Comparison of ENCODE assay signal across 1 fruit fly cellular context in the genomic region with DNA sequence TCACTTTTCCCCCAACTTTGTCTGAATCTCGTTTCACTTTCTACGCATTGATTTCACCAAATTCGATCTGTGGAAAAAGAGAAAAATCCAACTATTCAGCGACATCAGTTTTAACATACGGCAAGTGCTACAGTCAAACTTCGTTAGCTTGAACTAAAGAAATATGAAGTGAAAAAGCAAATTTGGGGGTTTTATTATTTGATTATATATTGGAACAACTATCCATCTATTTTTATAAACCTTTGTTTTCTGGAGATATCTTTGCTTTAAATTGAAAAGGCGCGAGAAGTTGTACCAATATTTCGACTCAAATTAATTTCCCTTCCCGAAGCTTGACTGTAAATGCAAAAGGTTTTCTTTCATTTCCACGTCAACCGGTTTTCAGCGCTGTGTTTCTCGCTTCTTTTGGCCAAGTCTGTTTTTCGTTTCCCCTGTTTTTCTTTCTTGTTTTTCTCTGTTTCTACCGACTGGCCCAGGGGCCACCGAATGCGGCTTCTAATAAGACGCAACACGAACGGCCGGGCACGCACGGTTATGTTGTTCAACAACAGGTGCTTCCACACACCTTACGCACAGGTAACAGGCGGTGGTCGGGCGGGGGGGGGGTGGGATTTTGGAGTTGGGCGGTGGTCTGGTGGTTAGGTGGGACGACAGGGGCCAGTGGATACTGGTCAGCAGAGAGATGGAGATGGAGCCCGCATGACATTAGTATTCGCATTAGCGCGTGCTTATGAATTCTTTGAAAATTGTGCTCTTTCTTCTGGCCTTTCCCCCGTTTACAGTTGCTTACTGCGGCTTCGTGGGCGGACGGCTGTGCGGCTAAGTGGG.
TF ChIP-seq lines count a peak whose summit lies in the region.

No protein-coding gene starts in this region.

TF ChIP-seq in whole organism, embryonic, 481 proteins besides CTCF, POLR2A, EP300 and RAD21 (continued from another document and continues in another):
- TF ChIP-seq Dfd (GFP tag; optimal IDR thresholded peaks at IDR 0.05; lab: Kevin White, UChicago): no peak
- peak in 1 of 2 experiments; percentile 72 for TF ChIP-seq insv (GFP tag; optimal IDR thresholded peaks at IDR 0.05; lab: Kevin White, UChicago)
- TF ChIP-seq CG16815 (GFP tag; optimal IDR thresholded peaks at IDR 0.05; lab: Kevin White, UChicago): peak; percentile 34
- TF ChIP-seq fu2 (GFP tag; optimal IDR thresholded peaks at IDR 0.05; lab: Kevin White, UChicago): no peak
- peak; percentile 69 for TF ChIP-seq Asciz (GFP tag; optimal IDR thresholded peaks at IDR 0.05; lab: Kevin White, UChicago)
- peak; percentile 41 for TF ChIP-seq CG16863 (GFP tag; optimal IDR thresholded peaks at IDR 0.05; lab: Kevin White, UChicago)
- TF ChIP-seq CG17359 (tag; optimal IDR thresholded peaks at IDR 0.05; lab: Kevin White, UChicago): peak; percentile 77
- no peak for TF ChIP-seq CG12104 (GFP tag; optimal IDR thresholded peaks at IDR 0.05; lab: Kevin White, UChicago)
- TF ChIP-seq Camta (GFP tag; optimal IDR thresholded peaks at IDR 0.05; lab: Kevin White, UChicago): no peak
- TF ChIP-seq gce (GFP tag; IDR thresholded peaks at IDR 0.05; lab: Robert Waterston, UW): peak; percentile 18; the same call in 1 of the 3 replicates
- no peak for TF ChIP-seq Dip2 (GFP tag; IDR thresholded peaks at IDR 0.05; lab: Robert Waterston, UW)
- no peak for TF ChIP-seq CG6854 (GFP tag; optimal IDR thresholded peaks at IDR 0.05; lab: Kevin White, UChicago)
- peak; percentile 17 for TF ChIP-seq CG13624 (GFP tag; optimal IDR thresholded peaks at IDR 0.05; lab: Kevin White, UChicago)
- no peak for TF ChIP-seq Bteb2 (GFP tag; optimal IDR thresholded peaks at IDR 0.05; lab: Kevin White, UChicago)
- peak; percentile 22 for TF ChIP-seq pb (GFP tag; optimal IDR thresholded peaks at IDR 0.05; lab: Kevin White, UChicago)
- TF ChIP-seq Eip74EF (GFP tag; optimal IDR thresholded peaks at IDR 0.05; lab: Kevin White, UChicago): peak in 1 of 2 experiments; percentile 75
- peak; percentile 79 for TF ChIP-seq row (GFP tag; IDR thresholded peaks at IDR 0.05; lab: Robert Waterston, UW)
- TF ChIP-seq CG3838 (GFP tag; optimal IDR thresholded peaks at IDR 0.05; lab: Kevin White, UChicago): no peak
- TF ChIP-seq esg (GFP tag; conservative IDR thresholded peaks at IDR 0.05; lab: Robert Waterston, UW): no peak
- peak; percentile 60 for TF ChIP-seq CG1603 (tag; optimal IDR thresholded peaks at IDR 0.05; lab: Kevin White, UChicago)
- TF ChIP-seq grn (GFP tag; optimal IDR thresholded peaks at IDR 0.05; lab: Kevin White, UChicago): no peak
- no peak for TF ChIP-seq CG14860 (GFP tag; IDR thresholded peaks at IDR 0.05; lab: Robert Waterston, UW; ENCODE audit: partially characterized antibody)
- TF ChIP-seq amos (GFP tag; IDR thresholded peaks at IDR 0.05; lab: Robert Waterston, UW; ENCODE audit: partially characterized antibody): no peak
- peak; percentile 44 for TF ChIP-seq CG4820 (GFP tag; optimal IDR thresholded peaks at IDR 0.05; lab: Kevin White, UChicago)
- no peak for TF ChIP-seq fd64A (GFP tag; optimal IDR thresholded peaks at IDR 0.05; lab: Kevin White, UChicago)
- peak; percentile 58 for TF ChIP-seq pros (GFP tag; optimal IDR thresholded peaks at IDR 0.05; lab: Kevin White, UChicago)
- TF ChIP-seq CG12071 (GFP tag; optimal IDR thresholded peaks at IDR 0.05; lab: Kevin White, UChicago): no peak
- no peak for TF ChIP-seq CG10565 (GFP tag; optimal IDR thresholded peaks at IDR 0.05; lab: Kevin White, UChicago)
- TF ChIP-seq seq (GFP tag; IDR thresholded peaks at IDR 0.05; lab: Robert Waterston, UW): 0 out of 2 replicates have a peak, but pooled peaks have one; percentile 34
- TF ChIP-seq jing (GFP tag; optimal IDR thresholded peaks at IDR 0.05; lab: Kevin White, UChicago): peak; percentile 50
- TF ChIP-seq her (GFP tag; optimal IDR thresholded peaks at IDR 0.05; lab: Kevin White, UChicago): no peak
- TF ChIP-seq Hr3 (GFP tag; optimal IDR thresholded peaks at IDR 0.05; lab: Kevin White, UChicago): peak; percentile 32
- TF ChIP-seq CG12744 (GFP tag; optimal IDR thresholded peaks at IDR 0.05; lab: Kevin White, UChicago): no peak
- peak; percentile 43 for TF ChIP-seq HHEX (GFP tag; optimal IDR thresholded peaks at IDR 0.05; lab: Kevin White, UChicago)
- TF ChIP-seq Nf-YC (tag; optimal IDR thresholded peaks at IDR 0.05; lab: Kevin White, UChicago): no peak
- TF ChIP-seq pnt (GFP tag; optimal IDR thresholded peaks at IDR 0.05; lab: Kevin White, UChicago): peak; percentile 50
- peak; percentile 63 for TF ChIP-seq oc (tag; optimal IDR thresholded peaks at IDR 0.05; lab: Kevin White, UChicago)
- no peak for TF ChIP-seq inv (GFP tag; IDR thresholded peaks at IDR 0.05; lab: Robert Waterston, UW; ENCODE audit: partially characterized antibody)
- no peak for TF ChIP-seq CG17802 (tag; optimal IDR thresholded peaks at IDR 0.05; lab: Kevin White, UChicago)
- no peak for TF ChIP-seq Deaf1 (tag; optimal IDR thresholded peaks at IDR 0.05; lab: Kevin White, UChicago)
- peak; percentile 10; the same call in 1 of the 4 replicates for TF ChIP-seq Gug (GFP tag; IDR thresholded peaks at IDR 0.05; lab: Robert Waterston, UW)
- TF ChIP-seq Lim3 (GFP tag; IDR thresholded peaks at IDR 0.05; lab: Robert Waterston, UW): no peak
- peak; percentile 7 for TF ChIP-seq HLHmδ (GFP tag; optimal IDR thresholded peaks at IDR 0.05; lab: Kevin White, UChicago)
- TF ChIP-seq Fer3 (tag; optimal IDR thresholded peaks at IDR 0.05; lab: Kevin White, UChicago): no peak
- TF ChIP-seq br (optimal IDR thresholded peaks at IDR 0.05; lab: Kevin White, UChicago): no peak
- TF ChIP-seq Bdp1 (GFP tag; optimal IDR thresholded peaks at IDR 0.05; lab: Kevin White, UChicago): no peak
- TF ChIP-seq Sox100B (GFP tag; optimal IDR thresholded peaks at IDR 0.05; lab: Kevin White, UChicago): no peak
- TF ChIP-seq hkb (optimal IDR thresholded peaks at IDR 0.05; lab: Kevin White, UChicago): no peak
- TF ChIP-seq hkb (GFP tag; IDR thresholded peaks at IDR 0.05; lab: Robert Waterston, UW): peak; percentile 74
- TF ChIP-seq CG15696 (tag; optimal IDR thresholded peaks at IDR 0.05; lab: Kevin White, UChicago): peak; percentile 48
- TF ChIP-seq Trl (optimal IDR thresholded peaks at IDR 0.05; lab: Kevin White, UChicago): no peak
- TF ChIP-seq Trl (GFP tag; optimal IDR thresholded peaks at IDR 0.05; lab: Kevin White, UChicago): peak; percentile 8
- peak in 1 of 2 experiments; percentile 27 for TF ChIP-seq Hr78 (GFP tag; optimal IDR thresholded peaks at IDR 0.05; lab: Kevin White, UChicago)
- no peak for TF ChIP-seq fd102C (GFP tag; optimal IDR thresholded peaks at IDR 0.05; lab: Kevin White, UChicago)
- peak; percentile 33 for TF ChIP-seq CG11398 (GFP tag; optimal IDR thresholded peaks at IDR 0.05; lab: Kevin White, UChicago)
- no peak for TF ChIP-seq CG17612 (GFP tag; IDR thresholded peaks at IDR 0.05; lab: Robert Waterston, UW)
- peak; percentile 28; the same call in 1 of the 3 replicates for TF ChIP-seq CG2889 (GFP tag; IDR thresholded peaks at IDR 0.05; lab: Robert Waterston, UW)
- TF ChIP-seq CG1792 (GFP tag; optimal IDR thresholded peaks at IDR 0.05; lab: Kevin White, UChicago): no peak
- TF ChIP-seq crp (GFP tag; optimal IDR thresholded peaks at IDR 0.05; lab: Kevin White, UChicago): no peak
- TF ChIP-seq CG15479 (GFP tag; optimal IDR thresholded peaks at IDR 0.05; lab: Kevin White, UChicago): no peak
- 0 out of 2 replicates have a peak, but pooled peaks have one; percentile 14 for TF ChIP-seq ranshi (GFP tag; IDR thresholded peaks at IDR 0.05; lab: Robert Waterston, UW)
- no peak for TF ChIP-seq pita (GFP tag; optimal IDR thresholded peaks at IDR 0.05; lab: Kevin White, UChicago)
- TF ChIP-seq Antp (GFP tag; optimal IDR thresholded peaks at IDR 0.05; lab: Kevin White, UChicago): peak; percentile 15
- TF ChIP-seq B-H1 (GFP tag; IDR thresholded peaks at IDR 0.05; lab: Robert Waterston, UW): peak; percentile 50; the same call in 2 of the 3 replicates
- no peak for TF ChIP-seq gsb (GFP tag; IDR thresholded peaks at IDR 0.05; lab: Robert Waterston, UW)
- no peak for TF ChIP-seq jigr1 (GFP tag; IDR thresholded peaks at IDR 0.05; lab: Robert Waterston, UW)
- TF ChIP-seq tup (GFP tag; optimal IDR thresholded peaks at IDR 0.05; lab: Kevin White, UChicago): no peak
- no peak for TF ChIP-seq CG4282 (GFP tag; optimal IDR thresholded peaks at IDR 0.05; lab: Kevin White, UChicago)
- no peak for TF ChIP-seq CG12769 (tag; optimal IDR thresholded peaks at IDR 0.05; lab: Kevin White, UChicago)
- 0 out of 2 replicates have a peak, but pooled peaks have one; percentile 10 for TF ChIP-seq stc (GFP tag; IDR thresholded peaks at IDR 0.05; lab: Robert Waterston, UW)
- peak; percentile 31 for TF ChIP-seq slp2 (GFP tag; optimal IDR thresholded peaks at IDR 0.05; lab: Kevin White, UChicago)
- TF ChIP-seq wdn (GFP tag; IDR thresholded peaks at IDR 0.05; lab: Robert Waterston, UW): no peak
- TF ChIP-seq Chrac-16 (GFP tag; optimal IDR thresholded peaks at IDR 0.05; lab: Kevin White, UChicago): peak; percentile 48
- TF ChIP-seq danr (GFP tag; IDR thresholded peaks at IDR 0.05; lab: Robert Waterston, UW): no peak
- TF ChIP-seq CG1233 (GFP tag; optimal IDR thresholded peaks at IDR 0.05; lab: Kevin White, UChicago): peak; percentile 57
- no peak for TF ChIP-seq Hand (GFP tag; optimal IDR thresholded peaks at IDR 0.05; lab: Kevin White, UChicago)
- TF ChIP-seq al (GFP tag; IDR thresholded peaks at IDR 0.05; lab: Robert Waterston, UW): no peak
- no peak for TF ChIP-seq CG10959 (GFP tag; IDR thresholded peaks at IDR 0.05; lab: Robert Waterston, UW)
- TF ChIP-seq Usf (GFP tag; optimal IDR thresholded peaks at IDR 0.05; lab: Kevin White, UChicago): peak; percentile 10
- TF ChIP-seq bab2 (GFP tag; optimal IDR thresholded peaks at IDR 0.05; lab: Kevin White, UChicago): peak; percentile 41
- TF ChIP-seq corto (GFP tag; optimal IDR thresholded peaks at IDR 0.05; lab: Kevin White, UChicago): no peak
- peak; percentile 71 for TF ChIP-seq CG14710 (tag; optimal IDR thresholded peaks at IDR 0.05; lab: Kevin White, UChicago)
- peak; percentile 49 for TF ChIP-seq CG33557 (GFP tag; optimal IDR thresholded peaks at IDR 0.05; lab: Kevin White, UChicago)
- TF ChIP-seq ewg (GFP tag; optimal IDR thresholded peaks at IDR 0.05; lab: Kevin White, UChicago): peak; percentile 54
- peak; percentile 93 for TF ChIP-seq sens (GFP tag; lab: Kevin White, UChicago)
- peak; percentile 65; the same call in 1 of the 3 replicates for TF ChIP-seq CG6175 (GFP tag; IDR thresholded peaks at IDR 0.05; lab: Robert Waterston, UW)
- TF ChIP-seq dysf (GFP tag; IDR thresholded peaks at IDR 0.05; lab: Robert Waterston, UW): peak; percentile 61; the same call in 2 of the 3 replicates
- peak; percentile 25 for TF ChIP-seq ac (GFP tag; optimal IDR thresholded peaks at IDR 0.05; lab: Kevin White, UChicago)
- TF ChIP-seq CG10654 (GFP tag; optimal IDR thresholded peaks at IDR 0.05; lab: Kevin White, UChicago): no peak
- 0 out of 2 replicates have a peak, but pooled peaks have one; percentile 7 for TF ChIP-seq sens-2 (GFP tag; IDR thresholded peaks at IDR 0.05; lab: Robert Waterston, UW)
- TF ChIP-seq CG11695 (GFP tag; IDR thresholded peaks at IDR 0.05; lab: Robert Waterston, UW): 0 out of 3 replicates have a peak, but pooled peaks have one; percentile 22
- no peak for TF ChIP-seq Nf-YA (GFP tag; IDR thresholded peaks at IDR 0.05; lab: Robert Waterston, UW)
- no peak for TF ChIP-seq kah (GFP tag; optimal IDR thresholded peaks at IDR 0.05; lab: Kevin White, UChicago)
- TF ChIP-seq grau (tag; optimal IDR thresholded peaks at IDR 0.05; lab: Kevin White, UChicago): peak; percentile 98
- peak; percentile 11 for TF ChIP-seq CG8359 (GFP tag; optimal IDR thresholded peaks at IDR 0.05; lab: Kevin White, UChicago; ENCODE audit: borderline replicate concordance)
- no peak for TF ChIP-seq CG9817 (tag; optimal IDR thresholded peaks at IDR 0.05; lab: Kevin White, UChicago)
- TF ChIP-seq CG4328 (GFP tag; optimal IDR thresholded peaks at IDR 0.05; lab: Kevin White, UChicago): no peak
- TF ChIP-seq so (GFP tag; IDR thresholded peaks at IDR 0.05; lab: Robert Waterston, UW): no peak
- TF ChIP-seq ftz-f1 (GFP tag; optimal IDR thresholded peaks at IDR 0.05; lab: Kevin White, UChicago): no peak
- peak; percentile 59 for TF ChIP-seq CG2875 (GFP tag; optimal IDR thresholded peaks at IDR 0.05; lab: Kevin White, UChicago)
- TF ChIP-seq ttk (GFP tag; IDR thresholded peaks at IDR 0.05; lab: Robert Waterston, UW): peak; percentile 28; the same call in 1 of the 2 replicates
- peak; percentile 27 for TF ChIP-seq CG12155 (GFP tag; optimal IDR thresholded peaks at IDR 0.05; lab: Kevin White, UChicago)
- TF ChIP-seq gfzf (GFP tag; optimal IDR thresholded peaks at IDR 0.05; lab: Kevin White, UChicago): no peak
- TF ChIP-seq CG7556 (GFP tag; optimal IDR thresholded peaks at IDR 0.05; lab: Kevin White, UChicago): peak; percentile 58
- peak; percentile 92 for TF ChIP-seq crol (GFP tag; IDR thresholded peaks at IDR 0.05; lab: Robert Waterston, UW)
- TF ChIP-seq sima (GFP tag; optimal IDR thresholded peaks at IDR 0.05; lab: Kevin White, UChicago): peak; percentile 1
- TF ChIP-seq CG10147 (GFP tag; optimal IDR thresholded peaks at IDR 0.05; lab: Kevin White, UChicago): no peak
- TF ChIP-seq chinmo (GFP tag; IDR thresholded peaks at IDR 0.05; lab: Robert Waterston, UW; ENCODE audit: partially characterized antibody): 0 out of 4 replicates have a peak, but pooled peaks have one; percentile 21
- no peak for TF ChIP-seq Scr (GFP tag; IDR thresholded peaks at IDR 0.05; lab: Robert Waterston, UW; ENCODE audit: partially characterized antibody)
- TF ChIP-seq CG8478 (optimal IDR thresholded peaks at IDR 0.05; lab: Kevin White, UChicago): no peak
- TF ChIP-seq CG3407 (GFP tag; optimal IDR thresholded peaks at IDR 0.05; lab: Kevin White, UChicago): peak; percentile 60
- peak; percentile 18 for TF ChIP-seq Dek (tag; optimal IDR thresholded peaks at IDR 0.05; lab: Kevin White, UChicago)
- no peak for TF ChIP-seq Ada2b (GFP tag; IDR thresholded peaks at IDR 0.05; lab: Robert Waterston, UW)
- TF ChIP-seq D (optimal IDR thresholded peaks at IDR 0.05; lab: Kevin White, UChicago): no peak
- TF ChIP-seq D (GFP tag; optimal IDR thresholded peaks at IDR 0.05; lab: Kevin White, UChicago): peak; percentile 51
- no peak for TF ChIP-seq CG17186 (GFP tag; optimal IDR thresholded peaks at IDR 0.05; lab: Kevin White, UChicago)
- peak; percentile 54 for TF ChIP-seq lmd (GFP tag; IDR thresholded peaks at IDR 0.05; lab: Robert Waterston, UW)
- TF ChIP-seq abd-A (tag; optimal IDR thresholded peaks at IDR 0.05; lab: Kevin White, UChicago): no peak
- TF ChIP-seq sc (optimal IDR thresholded peaks at IDR 0.05; lab: Kevin White, UChicago): no peak
- TF ChIP-seq sc (GFP tag; optimal IDR thresholded peaks at IDR 0.05; lab: Kevin White, UChicago): no peak
- TF ChIP-seq CG10366 (GFP tag; IDR thresholded peaks at IDR 0.05; lab: Robert Waterston, UW): peak; percentile 14; the same call in 1 of the 2 replicates
